Worm (Caenorhabditis elegans): Measurements from ENCODE around the gene tag-65.

DNA sequence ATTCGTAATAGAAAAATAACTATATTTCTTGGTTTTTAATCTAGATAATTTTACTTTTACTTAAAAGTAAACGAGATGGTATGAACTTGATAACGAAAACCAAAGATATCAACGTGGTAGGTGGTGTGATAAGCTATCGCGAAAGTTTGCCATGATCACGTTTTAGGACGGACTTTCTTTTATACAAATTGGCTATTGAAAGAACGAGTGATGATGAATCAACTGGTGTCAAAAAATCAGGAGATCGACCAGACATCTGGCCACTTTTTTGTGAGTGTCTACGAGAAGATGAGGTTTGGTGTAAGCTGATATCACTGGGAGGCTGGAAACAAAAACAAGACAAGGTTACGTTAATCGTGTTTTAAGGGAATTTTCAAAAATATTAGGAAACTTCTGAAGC, 19.2 kb downstream of the tag-65 start:
- TF ChIP-seq hmbx-1 (tag; optimal IDR thresholded peaks at IDR 0.05): no peak
- no peak for TF ChIP-seq aly-1 (tag; optimal IDR thresholded peaks at IDR 0.05)
- TF ChIP-seq F13C5.2 (tag; optimal IDR thresholded peaks at IDR 0.05): no peak
- TF ChIP-seq ets-7 (tag; optimal IDR thresholded peaks at IDR 0.05): no peak
- no peak for TF ChIP-seq ama-1 (optimal IDR thresholded peaks at IDR 0.05)
- TF ChIP-seq ceh-36 (tag; optimal IDR thresholded peaks at IDR 0.05): no peak
- TF ChIP-seq flt-1 (GFP tag; IDR thresholded peaks at IDR 0.05): no peak
- TF ChIP-seq scrt-1 (GFP tag; IDR thresholded peaks at IDR 0.05): no peak
- TF ChIP-seq B0310.2 (tag; optimal IDR thresholded peaks at IDR 0.05): no peak

Measured in whole organism, early embryonic.